Worm (Caenorhabditis elegans): ENCODE results near the gene T15H9.5.

T15H9.5 gene

DNA sequence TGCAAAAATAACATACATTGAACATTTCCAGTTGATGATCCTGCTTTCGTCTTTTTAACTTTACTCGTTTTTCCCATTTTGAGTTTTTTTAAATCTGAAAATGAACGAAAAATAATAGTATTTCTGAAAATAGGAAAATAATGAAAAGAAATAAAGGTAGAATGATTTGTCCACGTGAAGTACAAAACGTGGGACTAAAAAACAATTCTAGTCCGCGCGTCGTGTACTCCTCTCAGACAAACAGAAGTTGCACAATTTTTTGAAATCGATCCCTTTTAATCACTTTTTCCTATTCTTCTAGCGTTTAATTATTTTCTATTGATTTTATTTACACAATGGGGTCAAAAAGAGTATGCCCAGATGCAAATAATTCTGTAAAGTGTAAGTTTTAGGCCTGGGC lies 20.2 kb downstream of the T15H9.5 start, which contains the start of the genes E02H1.1 and tag-124:
E02H1.1 (minus strand) TSS at position 94 of the 400 bp plus-strand sequence.
tag-124 (plus strand) TSS at position 222 of the 400 bp plus-strand sequence.
- peak; percentile 81 for TF ChIP-seq ref-2 (tag; optimal IDR thresholded peaks at IDR 0.05)
- TF ChIP-seq ceh-14 (tag; optimal IDR thresholded peaks at IDR 0.05), result no peak
- TF ChIP-seq ceh-34 (tag; optimal IDR thresholded peaks at IDR 0.05), result peak; percentile 18
- no peak for TF ChIP-seq npax-4 (tag; optimal IDR thresholded peaks at IDR 0.05)
- peak; percentile 89 for TF ChIP-seq ets-4 (tag; optimal IDR thresholded peaks at IDR 0.05)
- no peak for TF ChIP-seq ceh-9 (tag; optimal IDR thresholded peaks at IDR 0.05)
- TF ChIP-seq hlh-8 (tag; optimal IDR thresholded peaks at IDR 0.05), result peak; percentile 60
- peak; percentile 74 for TF ChIP-seq hlh-6 (tag; optimal IDR thresholded peaks at IDR 0.05)
- TF ChIP-seq hlh-15 (tag; optimal IDR thresholded peaks at IDR 0.05), result no peak
- TF ChIP-seq eyg-1 (tag; optimal IDR thresholded peaks at IDR 0.05), result peak; percentile 1
- TF ChIP-seq ceh-48 (tag; optimal IDR thresholded peaks at IDR 0.05), result no peak
- no peak for TF ChIP-seq pax-1 (tag; optimal IDR thresholded peaks at IDR 0.05)
- TF ChIP-seq ceh-30 (tag; optimal IDR thresholded peaks at IDR 0.05), result no peak
- TF ChIP-seq ahr-1 (tag; optimal IDR thresholded peaks at IDR 0.05), result peak; percentile 48
- TF ChIP-seq ceh-24 (tag; optimal IDR thresholded peaks at IDR 0.05), result no peak
- TF ChIP-seq mec-3 (tag; optimal IDR thresholded peaks at IDR 0.05; ENCODE audit: borderline replicate concordance), result peak; percentile 30
- peak; percentile 92 for TF ChIP-seq tbx-7 (tag; optimal IDR thresholded peaks at IDR 0.05)
- no peak for TF ChIP-seq ceh-19 (GFP tag; optimal IDR thresholded peaks at IDR 0.05)
- TF ChIP-seq ceh-31 (tag; optimal IDR thresholded peaks at IDR 0.05), result peak; percentile 92
- no peak for TF ChIP-seq hlh-30 (tag; optimal IDR thresholded peaks at IDR 0.05; ENCODE audit: insufficient read depth)
- peak; percentile 58 for TF ChIP-seq rnt-1 (tag; optimal IDR thresholded peaks at IDR 0.05)
- TF ChIP-seq fax-1 (tag; optimal IDR thresholded peaks at IDR 0.05), result peak; percentile 27
- TF ChIP-seq ama-1 (optimal IDR thresholded peaks at IDR 0.05), result no peak
- TF ChIP-seq sox-2 (GFP tag; IDR thresholded peaks at IDR 0.05), result no peak
- TF ChIP-seq pha-2 (tag; optimal IDR thresholded peaks at IDR 0.05), result no peak
- no peak for TF ChIP-seq T23F11.4 (GFP tag; optimal IDR thresholded peaks at IDR 0.05)
- no peak for TF ChIP-seq ceh-22 (tag; optimal IDR thresholded peaks at IDR 0.05)
- TF ChIP-seq K09A11.1 (tag; optimal IDR thresholded peaks at IDR 0.05; ENCODE audit: insufficient read depth), result no peak
- no peak for TF ChIP-seq dve-1 (tag; optimal IDR thresholded peaks at IDR 0.05)
- no peak for TF ChIP-seq unc-55 (GFP tag; optimal IDR thresholded peaks at IDR 0.05)
- TF ChIP-seq elt-4 (tag; optimal IDR thresholded peaks at IDR 0.05), result no peak
- peak; percentile 45 for TF ChIP-seq fkh-6 (tag; optimal IDR thresholded peaks at IDR 0.05)
- no peak for TF ChIP-seq ceh-45 (GFP tag; IDR thresholded peaks at IDR 0.05)
- no peak for TF ChIP-seq C38D4.7 (GFP tag; optimal IDR thresholded peaks at IDR 0.05)
- no peak for TF ChIP-seq unc-3 (GFP tag; conservative IDR thresholded peaks at IDR 0.05)
- no peak for TF ChIP-seq unc-3 (tag; optimal IDR thresholded peaks at IDR 0.05)
- peak; percentile 93 for TF ChIP-seq ceh-2 (tag; optimal IDR thresholded peaks at IDR 0.05)
- TF ChIP-seq lin-11 (tag; optimal IDR thresholded peaks at IDR 0.05), result no peak
- no peak for TF ChIP-seq odd-2 (tag; optimal IDR thresholded peaks at IDR 0.05)
- TF ChIP-seq tbx-2 (tag; optimal IDR thresholded peaks at IDR 0.05), result peak; percentile 71
- no peak for TF ChIP-seq pros-1 (tag; optimal IDR thresholded peaks at IDR 0.05)
- TF ChIP-seq hlh-13 (GFP tag; optimal IDR thresholded peaks at IDR 0.05), result no peak
- no peak for TF ChIP-seq nhr-11 (tag; optimal IDR thresholded peaks at IDR 0.05)
- TF ChIP-seq syd-9 (tag; optimal IDR thresholded peaks at IDR 0.05), result no peak
- TF ChIP-seq unc-86 (tag; optimal IDR thresholded peaks at IDR 0.05), result no peak
- TF ChIP-seq ceh-6 (GFP tag; optimal IDR thresholded peaks at IDR 0.05), result no peak
- no peak for TF ChIP-seq fkh-10 (GFP tag; optimal IDR thresholded peaks at IDR 0.05)
- no peak for TF ChIP-seq Y22D7AL.16 (tag; optimal IDR thresholded peaks at IDR 0.05)
- TF ChIP-seq sdc-2 (tag; optimal IDR thresholded peaks at IDR 0.05), result peak; percentile 32
- TF ChIP-seq dmd-4 (tag; optimal IDR thresholded peaks at IDR 0.05; ENCODE audit: borderline replicate concordance), result no peak
- no peak for TF ChIP-seq pha-4 (tag; optimal IDR thresholded peaks at IDR 0.05)
- peak; percentile 78 for TF ChIP-seq zip-5 (tag; optimal IDR thresholded peaks at IDR 0.05)
- no peak for TF ChIP-seq pqm-1 (tag; optimal IDR thresholded peaks at IDR 0.05)
- TF ChIP-seq madf-2 (tag; optimal IDR thresholded peaks at IDR 0.05), result no peak
- no peak for TF ChIP-seq sox-4 (tag; optimal IDR thresholded peaks at IDR 0.05)
